Fruit fly (Drosophila melanogaster) whole organism: ENCODE measurements around the gene Vti1b.

ENCODE experiments used
- CG8478 ChIP-seq: fragments of >200 bp; optimal IDR thresholded peaks from 2 replicates; lab custom pipeline; 2018; ENCODE audit warnings: inconsistent platforms
- Dll ChIP-seq: fragments of >200 bp; optimal IDR thresholded peaks from 2 replicates; lab custom pipeline; 2017
- EcR ChIP-seq, 2 experiments: fragments of >200 bp; optimal IDR thresholded peaks; 2 replicates each; lab custom pipeline; 2017; ENCODE audit warnings: missing biosample characterization in 2 of 2, missing genetic modification characterization in 2 of 2, missing genetic modification reagents in 2 of 2
- pan ChIP-seq: fragments of >200 bp; optimal IDR thresholded peaks from 2 replicates; lab custom pipeline; 2017
- psq ChIP-seq: fragments of >200 bp; optimal IDR thresholded peaks from 2 replicates; lab custom pipeline; 2017
- usp ChIP-seq: fragments of >200 bp; optimal IDR thresholded peaks from 2 replicates; lab custom pipeline; 2017; ENCODE audit warnings: missing biosample characterization, missing genetic modification characterization, mixed read lengths

Gene Vti1b

dm6 chr3R:18384972-18385371, 11.8 kb upstream of the Vti1b start, which contains the start of gene CG14309:
CG14309 (minus strand) TSS chr3R:18385072.
- TF ChIP-seq pan (lab: Kevin White, UChicago) (no peak), Dll (no peak), CG8478 (no peak), psq (lab: Kevin White, UChicago) (no peak), EcR (GFP tag; optimal IDR thresholded peaks at IDR 0.05; lab: Kevin White, UChicago) (no peak), usp (GFP tag; lab: Kevin White, UChicago) (no peak)

dm6 chr3R:18385593-18385992, 11.2 kb upstream of the Vti1b start, which contains the start of gene cona:
cona (plus strand) TSS chr3R:18385828.
- TF ChIP-seq Dll (no peak), usp (GFP tag; lab: Kevin White, UChicago) (no peak), EcR (GFP tag; optimal IDR thresholded peaks at IDR 0.05; lab: Kevin White, UChicago) (no peak), pan (lab: Kevin White, UChicago) (no peak), CG8478 (no peak), psq (lab: Kevin White, UChicago) (no peak)

dm6 chr3R:18389790-18390189, 7.0 kb upstream of the Vti1b start, which contains the start of gene Vha100-4:
Vha100-4 (minus strand) TSS chr3R:18389805.
- TF ChIP-seq psq (lab: Kevin White, UChicago) = no peak
- no peak for TF ChIP-seq pan (lab: Kevin White, UChicago)
- TF ChIP-seq usp (GFP tag; lab: Kevin White, UChicago) = no peak
- TF ChIP-seq Dll = no peak
- no peak for TF ChIP-seq EcR (GFP tag; optimal IDR thresholded peaks at IDR 0.05; lab: Kevin White, UChicago)
- TF ChIP-seq CG8478 = no peak

- no peak for TF ChIP-seq CG8478
- no peak for TF ChIP-seq pan (lab: Kevin White, UChicago)
- TF ChIP-seq EcR (GFP tag; optimal IDR thresholded peaks at IDR 0.05; lab: Kevin White, UChicago) = no peak
- no peak for TF ChIP-seq psq (lab: Kevin White, UChicago)
- TF ChIP-seq usp (GFP tag; lab: Kevin White, UChicago) = no peak
- TF ChIP-seq Dll = no peak
Observed at dm6 chr3R:18393436-18393835, 3.4 kb upstream of the Vti1b start.

- TF ChIP-seq psq (lab: Kevin White, UChicago) (no peak), pan (lab: Kevin White, UChicago) (no peak), CG8478 (no peak), Dll (no peak), usp (GFP tag; lab: Kevin White, UChicago) (no peak), EcR (GFP tag; optimal IDR thresholded peaks at IDR 0.05; lab: Kevin White, UChicago) (no peak)
Observed at dm6 chr3R:18394876-18395275, 1.9 kb upstream of the Vti1b start.

- TF ChIP-seq usp (GFP tag; lab: Kevin White, UChicago) = no peak
- TF ChIP-seq pan (lab: Kevin White, UChicago) = no peak
- TF ChIP-seq psq (lab: Kevin White, UChicago) = no peak
Observed at dm6 chr3R:18395694-18396093, 1.1 kb upstream of the Vti1b start.

- TF ChIP-seq EcR (GFP tag; optimal IDR thresholded peaks at IDR 0.05; lab: Kevin White, UChicago) (no peak), Dll (no peak)
Observed at dm6 chr3R:18397834-18398378, 1.1 kb downstream of the Vti1b start.

dm6 chr3R:18398460-18398901, 1.7 kb downstream of the Vti1b start:
- TF ChIP-seq Dll = peak; percentile 64
- no peak for TF ChIP-seq CG8478

dm6 chr3R:18398954-18399697, 2.3 kb downstream of the Vti1b start, which contains the start of gene Vha100-2:
Vha100-2 (minus strand) TSS chr3R:18399169.
- TF ChIP-seq pan (lab: Kevin White, UChicago) = peak; percentile 63
- TF ChIP-seq psq (lab: Kevin White, UChicago) = no peak
- peak; percentile 22 for TF ChIP-seq Dll
- TF ChIP-seq EcR (GFP tag; optimal IDR thresholded peaks at IDR 0.05; lab: Kevin White, UChicago) = no peak

dm6 chr3R:18399698-18400020, 2.9 kb downstream of the Vti1b start:
- TF ChIP-seq CG8478 = no peak
- no peak for TF ChIP-seq usp (GFP tag; lab: Kevin White, UChicago)
- no peak for TF ChIP-seq psq (lab: Kevin White, UChicago)
- TF ChIP-seq Dll = no peak
- TF ChIP-seq EcR (GFP tag; optimal IDR thresholded peaks at IDR 0.05; lab: Kevin White, UChicago) = no peak
- TF ChIP-seq pan (lab: Kevin White, UChicago) = no peak

- TF ChIP-seq EcR (GFP tag; optimal IDR thresholded peaks at IDR 0.05; lab: Kevin White, UChicago) = no peak
- TF ChIP-seq CG8478 = no peak
- no peak for TF ChIP-seq usp (GFP tag; lab: Kevin White, UChicago)
- TF ChIP-seq pan (lab: Kevin White, UChicago) = no peak
- no peak for TF ChIP-seq psq (lab: Kevin White, UChicago)
- TF ChIP-seq Dll = no peak
Observed at dm6 chr3R:18402549-18403429, 6.0 kb downstream of the Vti1b start, which contains the start of the genes Wdr37 and koko. Wdr37 (minus strand) TSS chr3R:18402716. koko (plus strand) TSS chr3R:18403026.

- TF ChIP-seq usp (GFP tag; lab: Kevin White, UChicago) (no peak), Dll (no peak), EcR (GFP tag; optimal IDR thresholded peaks at IDR 0.05; lab: Kevin White, UChicago) (no peak), CG8478 (no peak), psq (lab: Kevin White, UChicago) (no peak), pan (lab: Kevin White, UChicago) (no peak)
Observed at dm6 chr3R:18404713-18405112, 7.9 kb downstream of the Vti1b start, which contains the start of gene CG7685. CG7685 (plus strand) TSS chr3R:18404940.
